Fruit fly (Drosophila melanogaster) whole organism, embryonic: ENCODE data around the gene CG3165.

Source experiments
- Awh ChIP-seq: fragments of 200-800 bp; sonication (Bioruptor generic); IDR thresholded peaks from 2 replicates; pipeline ENCODE4, ENCODE4 v1.3.6; 2022; ENCODE audit warnings: missing biosample characterization, missing genetic modification characterization
- B-H1 ChIP-seq: fragments of 200-800 bp; sonication (Bioruptor generic); IDR thresholded peaks from 3 replicates; pipeline ENCODE4 v1.3.6; 2022; ENCODE audit warnings: missing biosample characterization, missing genetic modification characterization
- Bgb ChIP-seq: fragments of 200-800 bp; sonication (Bioruptor generic); IDR thresholded peaks from 2 replicates; pipeline ENCODE4 v1.3.6; 2022; ENCODE audit warnings: missing biosample characterization, missing genetic modification characterization; ENCODE audit not compliant: partially characterized antibody
- CG10147 ChIP-seq: fragments of 200-800 bp; sonication (Bioruptor generic); optimal IDR thresholded peaks from 2 replicates; lab custom pipeline; 2019; ENCODE audit warnings: missing biosample characterization, mild to moderate bottlenecking, missing genetic modification characterization, moderate library complexity
- CG11456 ChIP-seq: fragments of 200-800 bp; sonication (Bioruptor generic); IDR thresholded peaks from 3 replicates; pipeline ENCODE4 v1.3.6; 2022; ENCODE audit warnings: missing biosample characterization, missing genetic modification characterization
- CG14710 ChIP-seq: fragments of 200-800 bp; sonication (Bioruptor generic); optimal IDR thresholded peaks from 3 replicates; lab custom pipeline; 2019; ENCODE audit warnings: missing biosample characterization, mild to moderate bottlenecking, missing genetic modification characterization, moderate library complexity
- CG16863 ChIP-seq: fragments of 200-800 bp; sonication (Bioruptor generic); optimal IDR thresholded peaks from 3 replicates; lab custom pipeline; 2016; ENCODE audit warnings: missing biosample characterization, missing genetic modification characterization
- CG17186 ChIP-seq: fragments of 200-800 bp; sonication (Bioruptor generic); optimal IDR thresholded peaks from 3 replicates; lab custom pipeline; 2017; ENCODE audit warnings: missing biosample characterization, missing genetic modification reagents, missing genetic modification characterization
- CG18011 ChIP-seq: fragments of 200-800 bp; sonication (Bioruptor generic); optimal IDR thresholded peaks from 2 replicates; lab custom pipeline; 2017; ENCODE audit warnings: missing biosample characterization, missing genetic modification characterization, mild to moderate bottlenecking, moderate library complexity, missing genotype
- CG18262 ChIP-seq: fragments of 200-800 bp; optimal IDR thresholded peaks from 3 replicates; lab custom pipeline; 2019; ENCODE audit warnings: missing biosample characterization, mild to moderate bottlenecking, missing genetic modification characterization, moderate library complexity
- CG2889 ChIP-seq: fragments of 200-800 bp; sonication (Bioruptor generic); IDR thresholded peaks from 3 replicates; pipeline ENCODE4 v1.3.6; 2022; ENCODE audit warnings: missing biosample characterization, missing genetic modification characterization
- CG3065 ChIP-seq: fragments of 200-800 bp; sonication (Bioruptor generic); optimal IDR thresholded peaks from 2 replicates; lab custom pipeline; 2016; ENCODE audit warnings: missing biosample characterization, missing genetic modification characterization
- CG31224 ChIP-seq: fragments of 200-800 bp; sonication (Bioruptor generic); IDR thresholded peaks from 2 replicates; pipeline ENCODE4 v1.3.6; 2022; ENCODE audit warnings: missing biosample characterization, missing genetic modification characterization
- CG4360 ChIP-seq: fragments of 200-800 bp; sonication (Bioruptor generic); IDR thresholded peaks from 2 replicates; pipeline ENCODE4 v1.3.6; 2022; ENCODE audit warnings: missing biosample characterization, missing genetic modification characterization
- CG4617 ChIP-seq: fragments of 200-800 bp; sonication (Bioruptor generic); optimal IDR thresholded peaks from 3 replicates; lab custom pipeline; 2016; ENCODE audit warnings: missing biosample characterization, missing genetic modification characterization, borderline replicate concordance
- CG6254 ChIP-seq: fragments of 200-800 bp; sonication (Bioruptor generic); optimal IDR thresholded peaks from 3 replicates; lab custom pipeline; 2017; ENCODE audit warnings: mild to moderate bottlenecking, missing biosample characterization, missing genetic modification reagents, missing genetic modification characterization
- CG6813 ChIP-seq: fragments of 200-800 bp; sonication (Bioruptor generic); optimal IDR thresholded peaks from 2 replicates; lab custom pipeline; 2017; ENCODE audit warnings: missing biosample characterization, missing genetic modification characterization, mild to moderate bottlenecking, moderate library complexity, missing genetic modification reagents
- CG7556 ChIP-seq: fragments of 200-800 bp; sonication (Bioruptor generic); optimal IDR thresholded peaks from 2 replicates; lab custom pipeline; 2017; ENCODE audit warnings: missing biosample characterization, mild to moderate bottlenecking, missing genetic modification characterization
- CG8944 ChIP-seq: fragments of 200-800 bp; sonication (Bioruptor generic); optimal IDR thresholded peaks from 3 replicates; lab custom pipeline; 2016; ENCODE audit warnings: missing biosample characterization, missing genetic modification characterization
- CG9215 ChIP-seq: fragments of 200-800 bp; sonication (Bioruptor generic); IDR thresholded peaks from 2 replicates; pipeline ENCODE4 v1.3.6; 2022; ENCODE audit warnings: missing biosample characterization, missing genetic modification characterization
- Drgx ChIP-seq: fragments of 200-800 bp; sonication (Bioruptor generic); IDR thresholded peaks from 2 replicates; pipeline ENCODE4 v1.3.6; 2022; ENCODE audit warnings: missing biosample characterization, missing genetic modification characterization
- Fer2 ChIP-seq: fragments of 200-800 bp; sonication (Bioruptor generic); optimal IDR thresholded peaks from 2 replicates; lab custom pipeline; 2018; ENCODE audit warnings: missing biosample characterization, mild to moderate bottlenecking, missing genetic modification characterization, moderate library complexity
- HmgD ChIP-seq: fragments of 200-800 bp; sonication (Bioruptor generic); optimal IDR thresholded peaks from 3 replicates; lab custom pipeline; 2016; ENCODE audit warnings: missing biosample characterization, missing genetic modification characterization
- Hmr ChIP-seq: fragments of 200-800 bp; sonication (Bioruptor generic); optimal IDR thresholded peaks from 3 replicates; lab custom pipeline; 2017; ENCODE audit warnings: mild to moderate bottlenecking, missing biosample characterization, missing genetic modification reagents, missing genetic modification characterization
- Lhr ChIP-seq: fragments of 200-800 bp; sonication (Bioruptor generic); optimal IDR thresholded peaks from 3 replicates; lab custom pipeline; 2017; ENCODE audit warnings: mild to moderate bottlenecking, missing biosample characterization, missing genetic modification reagents, missing genetic modification characterization
- Meics ChIP-seq: fragments of 200-800 bp; sonication (Bioruptor generic); optimal IDR thresholded peaks from 2 replicates; lab custom pipeline; 2017; ENCODE audit warnings: missing biosample characterization, mild to moderate bottlenecking, missing genetic modification characterization
- Side ChIP-seq: fragments of 200-800 bp; sonication (Bioruptor generic); optimal IDR thresholded peaks from 2 replicates; lab custom pipeline; 2016; ENCODE audit warnings: missing biosample characterization, missing genetic modification characterization
- ara ChIP-seq: fragments of 200-800 bp; sonication (Bioruptor generic); IDR thresholded peaks from 2 replicates; pipeline ENCODE4 v1.3.6; 2022; ENCODE audit warnings: missing biosample characterization, missing genetic modification characterization
- az2 ChIP-seq: fragments of 200-800 bp; sonication (Bioruptor generic); optimal IDR thresholded peaks from 3 replicates; lab custom pipeline; 2016; ENCODE audit warnings: missing biosample characterization, missing genetic modification characterization
- bab2 ChIP-seq: fragments of 200-800 bp; sonication (Bioruptor generic); optimal IDR thresholded peaks from 2 replicates; lab custom pipeline; 2016; ENCODE audit warnings: missing biosample characterization, missing genetic modification characterization
- bigmax ChIP-seq: fragments of 200-800 bp; sonication (Bioruptor generic); optimal IDR thresholded peaks from 2 replicates; lab custom pipeline; 2018; ENCODE audit warnings: missing biosample characterization, mild to moderate bottlenecking, missing genetic modification characterization
- ci ChIP-seq: fragments of 200-800 bp; sonication (Bioruptor generic); IDR thresholded peaks from 3 replicates; pipeline ENCODE4 v1.3.6; 2022; ENCODE audit warnings: missing biosample characterization, missing genetic modification characterization
- crc ChIP-seq: fragments of 200-800 bp; sonication (Bioruptor generic); optimal IDR thresholded peaks from 2 replicates; lab custom pipeline; 2016; ENCODE audit warnings: missing biosample characterization, missing genetic modification characterization
- dan ChIP-seq: fragments of 200-800 bp; sonication (Bioruptor generic); IDR thresholded peaks from 2 replicates; pipeline ENCODE4 v1.3.6; 2022; ENCODE audit warnings: missing biosample characterization, missing genetic modification characterization
- dmrt11E ChIP-seq: fragments of 200-800 bp; sonication (Bioruptor generic); optimal IDR thresholded peaks from 3 replicates; lab custom pipeline; 2018; ENCODE audit warnings: missing biosample characterization, mild to moderate bottlenecking, missing genetic modification characterization, moderate library complexity
- fd102C ChIP-seq: fragments of 200-800 bp; sonication (Bioruptor generic); optimal IDR thresholded peaks from 2 replicates; lab custom pipeline; 2018; ENCODE audit warnings: missing biosample characterization, mild to moderate bottlenecking, missing genetic modification characterization, moderate library complexity
- jing ChIP-seq: fragments of 200-800 bp; sonication (Bioruptor generic); optimal IDR thresholded peaks from 2 replicates; lab custom pipeline; 2018; ENCODE audit warnings: missing biosample characterization, mild to moderate bottlenecking, missing genetic modification characterization
- lov ChIP-seq, 2 experiments: fragments of 200-800 bp in 1 of 2; fragments of >200 bp in 1 of 2; sonication (Bioruptor generic) in 1 of 2; IDR thresholded peaks in 1 of 2; optimal IDR thresholded peaks in 1 of 2; 2 replicates in 1 of 2; 3 replicates in 1 of 2; pipeline versions ENCODE4 v1.3.6 to Lab custom; 2017 to 2022; ENCODE audit warnings: missing biosample characterization in 1 of 2, missing genetic modification characterization in 1 of 2
- nerfin-1 ChIP-seq: fragments of 200-800 bp; sonication (Bioruptor generic); optimal IDR thresholded peaks from 3 replicates; lab custom pipeline; 2019; ENCODE audit warnings: missing biosample characterization, mild to moderate bottlenecking, missing genetic modification characterization, moderate library complexity
- org-1 ChIP-seq: fragments of 200-800 bp; sonication (Bioruptor generic); optimal IDR thresholded peaks from 2 replicates; lab custom pipeline; 2017; ENCODE audit warnings: missing biosample characterization, missing genetic modification characterization
- peb ChIP-seq: fragments of 200-800 bp; sonication (Bioruptor generic); IDR thresholded peaks from 2 replicates; pipeline ENCODE4 v1.3.6; 2022; ENCODE audit warnings: missing biosample characterization, missing genetic modification characterization
- pho ChIP-seq: fragments of 200-800 bp; sonication (Bioruptor generic); optimal IDR thresholded peaks from 2 replicates; lab custom pipeline; 2016; ENCODE audit warnings: missing biosample characterization, missing genetic modification characterization
- ro ChIP-seq: fragments of 200-800 bp; sonication (Bioruptor generic); IDR thresholded peaks from 2 replicates; pipeline ENCODE4 v1.3.6; 2022; ENCODE audit warnings: missing biosample characterization, missing genetic modification characterization
- schlank ChIP-seq: fragments of 200-800 bp; sonication (Bioruptor generic); optimal IDR thresholded peaks from 2 replicates; lab custom pipeline; 2018; ENCODE audit warnings: missing biosample characterization, mild to moderate bottlenecking, missing genetic modification characterization
- sim ChIP-seq: fragments of 200-800 bp; sonication (Bioruptor generic); IDR thresholded peaks from 2 replicates; pipeline ENCODE4 v1.3.6; 2022; ENCODE audit warnings: missing biosample characterization, missing genetic modification characterization
- sr ChIP-seq: fragments of 200-800 bp; sonication (Bioruptor generic); IDR thresholded peaks from 3 replicates; pipeline ENCODE4 v1.3.6; 2022; ENCODE audit warnings: missing biosample characterization, missing genetic modification characterization
- ssp ChIP-seq: fragments of 200-800 bp; sonication (Bioruptor generic); IDR thresholded peaks from 2 replicates; pipeline ENCODE4 v1.3.6; 2022; ENCODE audit warnings: missing biosample characterization, missing genetic modification characterization
- tgo ChIP-seq: fragments of 200-800 bp; sonication (Bioruptor generic); IDR thresholded peaks from 3 replicates; pipeline ENCODE4 v1.3.6; 2022; ENCODE audit warnings: missing biosample characterization, missing genetic modification characterization
- tll ChIP-seq, 2 experiments: fragments of 200-800 bp in 1 of 2; fragments of >200 bp in 1 of 2; sonication (Bioruptor generic) in 1 of 2; optimal IDR thresholded peaks; 2 replicates each; lab custom pipeline; 2017 to 2019; ENCODE audit warnings: missing biosample characterization in 2 of 2, missing genetic modification characterization in 2 of 2, mild to moderate bottlenecking in 1 of 2, moderate library complexity in 1 of 2
- trh ChIP-seq: fragments of 200-800 bp; sonication (Bioruptor generic); optimal IDR thresholded peaks from 2 replicates; lab custom pipeline; 2016; ENCODE audit warnings: missing biosample characterization, missing genetic modification characterization

Gene CG3165

dm6 chr2L:2972439-2972936 lies 4.4 kb upstream of the CG3165 start, which contains the start of the genes Rrp1 and gammaTub23C (continued):
- peak; percentile 77; the same call in 2 of the 3 replicates for TF ChIP-seq CG11456 (GFP tag; lab: Robert Waterston, UW)
- peak; percentile 44 for TF ChIP-seq CG16863
- TF ChIP-seq CG6813 (GFP tag; lab: Kevin White, UChicago), result peak; percentile 72
- peak; percentile 78 for TF ChIP-seq trh (GFP tag; lab: Kevin White, UChicago)
- TF ChIP-seq peb, result peak; percentile 82
- no peak for TF ChIP-seq sim (GFP tag; lab: Robert Waterston, UW)
- TF ChIP-seq ara, result peak; percentile 78
- peak; percentile 56 for TF ChIP-seq schlank (tag; lab: Kevin White, UChicago)
- peak; percentile 74 for TF ChIP-seq Lhr (GFP tag; lab: Kevin White, UChicago)
- peak; percentile 90 for TF ChIP-seq dmrt11E (tag; lab: Kevin White, UChicago)
- peak; percentile 93 for TF ChIP-seq CG10147 (GFP tag; lab: Kevin White, UChicago)
- peak; percentile 93 for TF ChIP-seq az2 (GFP tag; lab: Kevin White, UChicago)
- TF ChIP-seq ssp, result peak; percentile 80
- TF ChIP-seq jing (GFP tag; lab: Kevin White, UChicago), result peak; percentile 63
- peak; percentile 94 for TF ChIP-seq CG7556 (GFP tag; lab: Kevin White, UChicago)
- TF ChIP-seq Meics (GFP tag; lab: Kevin White, UChicago), result peak; percentile 93
- peak; percentile 77 for TF ChIP-seq pho
- TF ChIP-seq HmgD (GFP tag; lab: Kevin White, UChicago), result peak; percentile 6
- peak; percentile 52; the same call in 1 of the 2 replicates for TF ChIP-seq dan (GFP tag; lab: Robert Waterston, UW)
- peak; percentile 91 for TF ChIP-seq Hmr (GFP tag; lab: Kevin White, UChicago)
- no peak for TF ChIP-seq CG4360 (GFP tag; lab: Robert Waterston, UW)
- TF ChIP-seq Fer2 (tag; lab: Kevin White, UChicago), result peak; percentile 80
- peak; percentile 64 for TF ChIP-seq CG17186 (GFP tag; lab: Kevin White, UChicago)
- TF ChIP-seq bab2, result peak; percentile 63
- peak; percentile 77 for TF ChIP-seq CG31224 (GFP tag; lab: Robert Waterston, UW)
- peak; percentile 56; the same call in 2 of the 3 replicates for TF ChIP-seq ci (GFP tag; lab: Robert Waterston, UW)
- TF ChIP-seq Side, result peak; percentile 63
- TF ChIP-seq org-1 (GFP tag; lab: Kevin White, UChicago), result peak; percentile 89
- peak; percentile 96 for TF ChIP-seq CG14710
- no peak for TF ChIP-seq Awh
- peak; percentile 89 for TF ChIP-seq nerfin-1 (tag; lab: Kevin White, UChicago)
- TF ChIP-seq tgo (GFP tag; lab: Robert Waterston, UW), result peak; percentile 86
- peak; percentile 64; the same call in 1 of the 2 replicates for TF ChIP-seq ro (GFP tag; lab: Robert Waterston, UW)
- TF ChIP-seq CG6254 (GFP tag; lab: Kevin White, UChicago), result peak; percentile 77
- TF ChIP-seq Drgx, result peak; percentile 59; the same call in 1 of the 2 replicates
- peak; percentile 49 to 78 for TF ChIP-seq tll (GFP tag; optimal IDR thresholded peaks at IDR 0.05; lab: Kevin White, UChicago)
- peak; percentile 63 for TF ChIP-seq CG8944 (GFP tag; lab: Kevin White, UChicago)
- peak; percentile 67 for TF ChIP-seq CG2889 (GFP tag; lab: Robert Waterston, UW)
- peak; percentile 54 for TF ChIP-seq fd102C
- no peak for TF ChIP-seq bigmax (GFP tag; lab: Kevin White, UChicago)
- TF ChIP-seq CG18011 (GFP tag; lab: Kevin White, UChicago), result peak; percentile 70
- no peak for TF ChIP-seq crc
- peak; percentile 89 for TF ChIP-seq CG9215 (GFP tag; lab: Robert Waterston, UW)
- TF ChIP-seq B-H1 (GFP tag; lab: Robert Waterston, UW), result peak; percentile 82
- TF ChIP-seq CG18262, result peak; percentile 95
- TF ChIP-seq CG4617, result peak; percentile 84
- TF ChIP-seq Bgb, result no peak
- peak; percentile 88 for TF ChIP-seq CG3065 (GFP tag; lab: Kevin White, UChicago)
- TF ChIP-seq sr (GFP tag; lab: Robert Waterston, UW), result no peak
- no peak for TF ChIP-seq lov (optimal IDR thresholded peaks at IDR 0.05; lab: Kevin White, UChicago)
- peak; percentile 47; the same call in 1 of the 3 replicates for TF ChIP-seq lov (GFP tag; IDR thresholded peaks at IDR 0.05; lab: Robert Waterston, UW)
